Worm (Caenorhabditis elegans): ENCODE measurements around the gene epg-5.

DNA sequence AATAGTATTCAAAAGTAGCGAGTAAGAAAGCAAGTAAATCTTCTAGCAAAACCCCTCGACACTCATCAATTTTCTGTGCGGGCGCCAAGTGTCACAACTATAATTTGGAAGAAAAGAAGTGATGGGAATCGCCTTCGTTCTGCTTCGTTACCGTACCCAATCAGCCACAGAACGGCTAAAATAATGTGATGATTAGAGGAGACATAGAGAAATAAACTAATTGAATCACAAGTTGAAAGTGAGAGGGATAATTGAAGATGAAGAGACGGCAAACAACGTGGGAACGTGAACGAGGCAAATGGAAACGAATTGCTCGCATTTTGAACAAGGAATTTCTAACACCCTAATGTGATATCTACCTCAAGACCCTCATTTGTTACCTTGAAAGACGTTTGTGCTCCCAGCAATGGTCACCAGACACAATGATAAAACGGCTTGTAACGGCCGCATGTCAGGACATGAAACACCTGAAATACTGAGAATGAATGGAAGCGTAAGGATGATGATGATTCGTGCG, 33.5 kb upstream of the epg-5 start, which contains the start of gene T19D12.6:
- TF ChIP-seq F13C5.2 (tag; optimal IDR thresholded peaks at IDR 0.05) (no peak), ama-1 (optimal IDR thresholded peaks at IDR 0.05) (no peak), tra-4 (tag; optimal IDR thresholded peaks at IDR 0.05) (no peak), ceh-13 (GFP tag; optimal IDR thresholded peaks at IDR 0.05) (no peak), pes-1 (GFP tag; IDR thresholded peaks at IDR 0.05) (no peak), flt-1 (GFP tag; IDR thresholded peaks at IDR 0.05) (no peak), hmg-4 (GFP tag; optimal IDR thresholded peaks at IDR 0.05) (no peak), hmbx-1 (tag; optimal IDR thresholded peaks at IDR 0.05) (no peak)
